Worm (Caenorhabditis elegans) whole organism, early embryonic: ENCODE data around the gene H38K22.6.

Source experiments
- B0310.2 ChIP-seq: sonication (generic microtip); optimal IDR thresholded peaks from 2 replicates; lab custom pipeline; 2016; ENCODE audit warnings: mild to moderate bottlenecking, missing genetic modification characterization, missing compliant biosample characterization
- F13C5.2 ChIP-seq: sonication (generic microtip); optimal IDR thresholded peaks from 2 replicates; lab custom pipeline; 2017; ENCODE audit warnings: mild to moderate bottlenecking, missing genetic modification characterization, inconsistent platforms, missing compliant biosample characterization
- aly-1 ChIP-seq: sonication (generic microtip); optimal IDR thresholded peaks from 2 replicates; lab custom pipeline; 2016; ENCODE audit warnings: missing genetic modification characterization, missing compliant biosample characterization
- ama-1 ChIP-seq: fragments of 150-350 bp; optimal IDR thresholded peaks from 2 replicates; lab custom pipeline; 2014
- ceh-13 ChIP-seq: fragments of 200-800 bp; sonication (Bioruptor generic); optimal IDR thresholded peaks from 2 replicates; lab custom pipeline; 2018; ENCODE audit warnings: mild to moderate bottlenecking, missing genetic modification characterization, missing compliant biosample characterization
- ceh-36 ChIP-seq: sonication (generic microtip); optimal IDR thresholded peaks from 2 replicates; lab custom pipeline; 2016; ENCODE audit warnings: missing genetic modification characterization, inconsistent platforms, missing compliant biosample characterization
- ets-7 ChIP-seq: sonication (generic microtip); optimal IDR thresholded peaks from 2 replicates; lab custom pipeline; 2016; ENCODE audit warnings: missing genotype, missing genetic modification characterization, missing compliant biosample characterization
- flt-1 ChIP-seq: fragments of 200-800 bp; sonication (Bioruptor generic); IDR thresholded peaks from 2 replicates; pipeline ENCODE4 v1.3.6; 2022; ENCODE audit warnings: missing genetic modification characterization, missing compliant biosample characterization
- hmbx-1 ChIP-seq: sonication (generic microtip); optimal IDR thresholded peaks from 2 replicates; lab custom pipeline; 2016; ENCODE audit warnings: mild to moderate bottlenecking, missing genetic modification characterization, missing compliant biosample characterization
- hmg-4 ChIP-seq: fragments of 200-800 bp; sonication (Bioruptor generic); optimal IDR thresholded peaks from 2 replicates; lab custom pipeline; 2018; ENCODE audit warnings: mild to moderate bottlenecking, missing genetic modification characterization, missing compliant biosample characterization
- hnd-1 ChIP-seq: sonication (generic microtip); optimal IDR thresholded peaks from 2 replicates; lab custom pipeline; 2016; ENCODE audit warnings: missing genetic modification characterization, missing compliant biosample characterization
- pes-1 ChIP-seq: fragments of 200-800 bp; sonication (Bioruptor generic); IDR thresholded peaks from 2 replicates; pipeline ENCODE4 v1.3.6; 2022; ENCODE audit warnings: missing genetic modification reagents, missing genetic modification characterization, missing compliant biosample characterization
- scrt-1 ChIP-seq: fragments of 200-800 bp; sonication (Bioruptor generic); IDR thresholded peaks from 2 replicates; pipeline ENCODE4 v1.3.6; 2022; ENCODE audit warnings: missing genetic modification characterization, missing compliant biosample characterization
- sea-1 ChIP-seq: fragments of 200-800 bp; sonication (Bioruptor generic); conservative IDR thresholded peaks from 2 replicates; pipeline ENCODE4 v1.3.6; 2022; ENCODE audit warnings: missing genetic modification characterization, missing compliant biosample characterization
- tbx-11 ChIP-seq: fragments of 200-800 bp; sonication (Bioruptor generic); IDR thresholded peaks from 2 replicates; pipeline ENCODE4 v1.3.6; 2022; ENCODE audit warnings: missing genetic modification characterization, missing compliant biosample characterization
- tbx-37 ChIP-seq: fragments of 200-800 bp; sonication (Bioruptor generic); conservative IDR thresholded peaks from 2 replicates; pipeline ENCODE4 v1.3.6; 2022; ENCODE audit warnings: missing genetic modification reagents, missing genetic modification characterization, missing compliant biosample characterization
- tra-4 ChIP-seq: sonication (generic microtip); optimal IDR thresholded peaks from 2 replicates; lab custom pipeline; 2017; ENCODE audit warnings: missing genetic modification characterization, missing compliant biosample characterization

H38K22.6 gene

ce11 chrIII:4320113-4320512 lies at the start of gene H38K22.6:
Gene H38K22.6, plus strand, starts transcription at chrIII:4320413.
- TF ChIP-seq hnd-1 (tag; lab: Kevin White, UChicago) (no peak), tra-4 (tag; lab: Kevin White, UChicago) (no peak), ceh-36 (tag; lab: Kevin White, UChicago) (no peak), sea-1 (GFP tag; lab: Robert Waterston, UW) (no peak), tbx-11 (GFP tag; lab: Robert Waterston, UW) (no peak), aly-1 (tag; lab: Kevin White, UChicago) (no peak), tbx-37 (GFP tag; lab: Robert Waterston, UW) (no peak), flt-1 (no peak), scrt-1 (GFP tag; lab: Robert Waterston, UW) (no peak), hmg-4 (GFP tag; lab: Kevin White, UChicago) (no peak), F13C5.2 (tag; lab: Kevin White, UChicago) (no peak), ets-7 (no peak), B0310.2 (no peak), ceh-13 (GFP tag; lab: Kevin White, UChicago) (no peak)

- TF ChIP-seq ceh-13 (GFP tag; lab: Kevin White, UChicago): no peak
- no peak for TF ChIP-seq tbx-37 (GFP tag; lab: Robert Waterston, UW)
- no peak for TF ChIP-seq tra-4 (tag; lab: Kevin White, UChicago)
- no peak for TF ChIP-seq aly-1 (tag; lab: Kevin White, UChicago)
- no peak for TF ChIP-seq hmbx-1 (tag; lab: Kevin White, UChicago)
- TF ChIP-seq tbx-11 (GFP tag; lab: Robert Waterston, UW): no peak
- TF ChIP-seq B0310.2: no peak
- TF ChIP-seq hmg-4 (GFP tag; lab: Kevin White, UChicago): no peak
- no peak for TF ChIP-seq pes-1
Observed at ce11 chrIII:4271059-4271458, 49.2 kb upstream of the H38K22.6 start.

- TF ChIP-seq F13C5.2 (tag; lab: Kevin White, UChicago) (no peak), hmg-4 (GFP tag; lab: Kevin White, UChicago) (no peak), ceh-36 (tag; lab: Kevin White, UChicago) (peak; percentile 69)
Observed at ce11 chrIII:4272864-4273263, 47.3 kb upstream of the H38K22.6 start.

- TF ChIP-seq hmg-4 (GFP tag; lab: Kevin White, UChicago): peak; percentile 26
- TF ChIP-seq F13C5.2 (tag; lab: Kevin White, UChicago): no peak
Observed at ce11 chrIII:4274524-4274923, 45.7 kb upstream of the H38K22.6 start.

- TF ChIP-seq hmg-4 (GFP tag; lab: Kevin White, UChicago) (no peak), ama-1 (lab: Kevin White, UChicago) (peak; percentile 41)
Observed at ce11 chrIII:4275704-4276103, 44.5 kb upstream of the H38K22.6 start.

ce11 chrIII:4276277-4276676 lies 43.9 kb upstream of the H38K22.6 start:
- no peak for TF ChIP-seq sea-1 (GFP tag; lab: Robert Waterston, UW)
- TF ChIP-seq ama-1 (lab: Kevin White, UChicago): peak; percentile 94
- TF ChIP-seq ceh-36 (tag; lab: Kevin White, UChicago): no peak
- TF ChIP-seq pes-1: no peak

- TF ChIP-seq ama-1 (lab: Kevin White, UChicago) (peak; percentile 11), B0310.2 (no peak)
Observed at ce11 chrIII:4277762-4278161, 42.5 kb upstream of the H38K22.6 start.

ce11 chrIII:4278203-4278602 lies 42.0 kb upstream of the H38K22.6 start:
- TF ChIP-seq ceh-36 (tag; lab: Kevin White, UChicago): no peak
- TF ChIP-seq F13C5.2 (tag; lab: Kevin White, UChicago): no peak
- TF ChIP-seq hmg-4 (GFP tag; lab: Kevin White, UChicago): no peak
- TF ChIP-seq tra-4 (tag; lab: Kevin White, UChicago): no peak
- TF ChIP-seq hnd-1 (tag; lab: Kevin White, UChicago): no peak
- TF ChIP-seq hmbx-1 (tag; lab: Kevin White, UChicago): no peak
- TF ChIP-seq B0310.2: no peak
- TF ChIP-seq tbx-11 (GFP tag; lab: Robert Waterston, UW): no peak
- no peak for TF ChIP-seq ceh-13 (GFP tag; lab: Kevin White, UChicago)
- TF ChIP-seq sea-1 (GFP tag; lab: Robert Waterston, UW): no peak
- no peak for TF ChIP-seq ets-7
- no peak for TF ChIP-seq pes-1
- no peak for TF ChIP-seq flt-1

ce11 chrIII:4280215-4281173 lies 39.7 kb upstream of the H38K22.6 start, which contains the start of gene sup-26:
Gene sup-26, minus strand, starts transcription at chrIII:4280224.
- TF ChIP-seq sea-1 (GFP tag; lab: Robert Waterston, UW) (peak; percentile 83; the same call in 1 of the 2 replicates), scrt-1 (GFP tag; lab: Robert Waterston, UW) (peak; percentile 51; the same call in 1 of the 2 replicates), pes-1 (peak; percentile 49; the same call in 1 of the 2 replicates), B0310.2 (peak; percentile 41), F13C5.2 (tag; lab: Kevin White, UChicago) (peak; percentile 60), hmg-4 (GFP tag; lab: Kevin White, UChicago) (peak; percentile 80), ets-7 (peak; percentile 31), ceh-36 (tag; lab: Kevin White, UChicago) (no peak), tra-4 (tag; lab: Kevin White, UChicago) (peak; percentile 13), aly-1 (tag; lab: Kevin White, UChicago) (peak; percentile 78), hmbx-1 (tag; lab: Kevin White, UChicago) (no peak), ceh-13 (GFP tag; lab: Kevin White, UChicago) (no peak)
